Fruit fly (Drosophila melanogaster): ENCODE data around the gene CG17380.
A peak's percentile ranks its signal among the peaks of the same experiment; 100 is the strongest.

Gene CG17380

DNA sequence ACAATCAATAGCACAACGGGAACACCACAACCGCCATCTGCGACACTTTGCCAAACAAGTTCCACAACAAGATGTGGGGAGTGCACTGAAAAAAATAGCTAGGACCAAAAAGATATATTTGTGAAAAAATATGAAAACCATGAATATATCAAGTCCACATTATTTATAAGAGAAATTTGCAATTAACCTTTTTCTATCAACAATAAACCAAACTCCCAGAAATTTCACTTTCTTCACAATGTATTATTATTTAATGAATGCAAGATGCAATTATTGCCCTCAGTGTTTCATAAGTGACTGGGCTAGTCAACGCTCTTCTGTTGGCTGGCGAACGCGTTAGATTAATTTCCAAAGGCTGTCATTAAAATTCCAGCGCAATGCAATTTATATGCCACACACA lies 7.8 kb downstream of the CG17380 start:
- peak; percentile 3 for TF ChIP-seq cato (GFP tag; optimal IDR thresholded peaks at IDR 0.05; ENCODE audit: borderline replicate concordance)
- TF ChIP-seq Sry-β (GFP tag; optimal IDR thresholded peaks at IDR 0.05), result no peak
- peak; percentile 53 for TF ChIP-seq Sox102F (GFP tag; optimal IDR thresholded peaks at IDR 0.05)
- TF ChIP-seq Ets65A (GFP tag), result peak; percentile 26
- peak; percentile 28 for TF ChIP-seq CG11504 (tag; optimal IDR thresholded peaks at IDR 0.05)
- TF ChIP-seq eve (GFP tag; optimal IDR thresholded peaks at IDR 0.05), result peak in 1 of 2 experiments; percentile 1
- no peak for TF ChIP-seq CG8290 (GFP tag; optimal IDR thresholded peaks at IDR 0.05)
- TF ChIP-seq CG8290 (tag; optimal IDR thresholded peaks at IDR 0.05), result no peak
- peak; percentile 77 for TF ChIP-seq Drgx (GFP tag; IDR thresholded peaks at IDR 0.05)
- TF ChIP-seq dmrt99B (tag; optimal IDR thresholded peaks at IDR 0.05), result peak; percentile 21
- peak; percentile 76 for TF ChIP-seq sens (GFP tag)
- TF ChIP-seq E2f1 (GFP tag; IDR thresholded peaks at IDR 0.05), result no peak
- TF ChIP-seq gem (tag; optimal IDR thresholded peaks at IDR 0.05), result peak; percentile 29
- no peak for TF ChIP-seq CHES-1-like (GFP tag; optimal IDR thresholded peaks at IDR 0.05)
- peak; percentile 20 for TF ChIP-seq phol (tag; optimal IDR thresholded peaks at IDR 0.05)
- peak in 1 of 2 experiments; percentile 26 for TF ChIP-seq Hr51 (GFP tag; optimal IDR thresholded peaks at IDR 0.05)
- no peak for TF ChIP-seq CG31224 (GFP tag; IDR thresholded peaks at IDR 0.05)

- TF ChIP-seq sens (GFP tag), result peak; percentile 19
- no peak for TF ChIP-seq Lim3 (GFP tag; IDR thresholded peaks at IDR 0.05)
- peak; percentile 16; the same call in 1 of the 2 replicates for TF ChIP-seq Drgx (GFP tag; IDR thresholded peaks at IDR 0.05)
These were observed 10.0 kb downstream of the CG17380 start for dm6 chr3R:23393507-23393906.

dm6 chr3R:23392235-23392634 lies 11.3 kb downstream of the CG17380 start:
- TF ChIP-seq bsh (GFP tag; optimal IDR thresholded peaks at IDR 0.05) (peak in 1 of 2 experiments; percentile 25), kah (GFP tag; optimal IDR thresholded peaks at IDR 0.05) (no peak), CG3995 (GFP tag; optimal IDR thresholded peaks at IDR 0.05) (no peak), Drgx (GFP tag; IDR thresholded peaks at IDR 0.05) (0 out of 2 replicates have a peak, but pooled peaks have one; percentile 16), sqz (GFP tag; optimal IDR thresholded peaks at IDR 0.05) (no peak)

DNA sequence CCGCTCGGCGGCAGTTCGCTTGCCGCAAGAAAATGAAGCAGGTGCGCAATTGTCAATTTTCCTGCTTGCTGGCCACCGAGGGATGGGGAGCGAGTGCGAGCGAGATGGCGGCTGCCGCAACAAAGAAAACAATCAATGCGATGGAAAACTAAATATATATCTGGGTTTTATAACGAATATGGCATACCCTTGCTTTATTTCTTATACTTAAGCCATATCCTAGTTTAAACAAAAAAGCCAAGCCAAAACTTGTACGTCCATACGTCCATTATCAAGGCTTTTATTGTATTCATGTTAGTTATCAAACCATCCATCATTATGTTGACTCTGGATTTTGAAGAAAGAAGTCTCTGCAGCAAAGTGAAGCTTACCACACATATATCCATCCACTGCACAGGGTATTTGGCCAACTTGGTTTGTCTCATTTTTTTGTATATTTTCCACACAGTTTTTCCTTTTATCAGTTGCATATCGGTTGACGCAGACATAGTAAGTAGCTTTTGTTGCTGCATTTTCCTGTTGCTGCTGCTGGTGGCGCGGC lies 12.7 kb downstream of the CG17380 start:
- TF ChIP-seq CG10565 (GFP tag; optimal IDR thresholded peaks at IDR 0.05) (no peak), Hmx (GFP tag; optimal IDR thresholded peaks at IDR 0.05) (no peak), Ssrp (tag; optimal IDR thresholded peaks at IDR 0.05) (no peak)

dm6 chr3R:23388798-23389197 lies 14.7 kb downstream of the CG17380 start, which contains the start of gene CG31515:
Gene CG31515 (minus strand): TSS chr3R:23388898.
- TF ChIP-seq dmrt11E (tag; optimal IDR thresholded peaks at IDR 0.05) (no peak), Fer1 (GFP tag; optimal IDR thresholded peaks at IDR 0.05) (no peak), ato (GFP tag; IDR thresholded peaks at IDR 0.05; ENCODE audit: partially characterized antibody) (no peak), nmo (GFP tag; optimal IDR thresholded peaks at IDR 0.05) (no peak), CG12769 (tag; optimal IDR thresholded peaks at IDR 0.05) (no peak), Nf-YA (GFP tag; IDR thresholded peaks at IDR 0.05) (no peak), CG11085 (GFP tag; IDR thresholded peaks at IDR 0.05) (no peak), Xbp1 (GFP tag; optimal IDR thresholded peaks at IDR 0.05) (no peak), HLH54F (GFP tag; optimal IDR thresholded peaks at IDR 0.05) (no peak), slou (GFP tag; optimal IDR thresholded peaks at IDR 0.05) (no peak), MBD-R2 (GFP tag; IDR thresholded peaks at IDR 0.05) (no peak), D19A (tag; optimal IDR thresholded peaks at IDR 0.05) (no peak)

Data from whole organism, embryonic.